Fruit fly (Drosophila melanogaster): ENCODE measurements around the gene CG8745.

Gene CG8745

dm6 chr3L:13882532-13882931 lies 15.8 kb upstream of the CG8745 start (continued):
- TF ChIP-seq CG2199 (GFP tag; IDR thresholded peaks at IDR 0.05) (peak; percentile 80; the same call in 1 of the 3 replicates), CG17829 (tag; optimal IDR thresholded peaks at IDR 0.05) (no peak), CG5180 (GFP tag; optimal IDR thresholded peaks at IDR 0.05) (peak; percentile 51), sim (GFP tag; IDR thresholded peaks at IDR 0.05) (0 out of 2 replicates have a peak, but pooled peaks have one; percentile 25), fu2 (GFP tag; optimal IDR thresholded peaks at IDR 0.05) (no peak), ap (GFP tag; IDR thresholded peaks at IDR 0.05) (no peak), dimm (GFP tag; IDR thresholded peaks at IDR 0.05) (no peak), CG6654 (GFP tag; optimal IDR thresholded peaks at IDR 0.05) (no peak), ATbp (GFP tag; optimal IDR thresholded peaks at IDR 0.05) (peak; percentile 46), GATAe (GFP tag; conservative IDR thresholded peaks at IDR 0.05) (no peak), CG10979 (tag; optimal IDR thresholded peaks at IDR 0.05) (no peak), nerfin-1 (tag; optimal IDR thresholded peaks at IDR 0.05) (no peak), CG6254 (GFP tag; optimal IDR thresholded peaks at IDR 0.05) (peak; percentile 12), CG8924 (tag; optimal IDR thresholded peaks at IDR 0.05) (peak; percentile 1), ci (GFP tag; IDR thresholded peaks at IDR 0.05) (peak; percentile 39; the same call in 1 of the 3 replicates), ERR (GFP tag; optimal IDR thresholded peaks at IDR 0.05) (no peak), klu (GFP tag; IDR thresholded peaks at IDR 0.05) (0 out of 2 replicates have a peak, but pooled peaks have one; percentile 22), Sry-β (GFP tag; optimal IDR thresholded peaks at IDR 0.05) (no peak), CG11723 (GFP tag; optimal IDR thresholded peaks at IDR 0.05) (no peak), Usf (GFP tag; optimal IDR thresholded peaks at IDR 0.05) (no peak), CoRest (tag; optimal IDR thresholded peaks at IDR 0.05) (no peak), CG2875 (GFP tag; optimal IDR thresholded peaks at IDR 0.05) (peak; percentile 14), CG34422 (GFP tag; IDR thresholded peaks at IDR 0.05) (no peak), mirr (GFP tag; optimal IDR thresholded peaks at IDR 0.05) (no peak), CG17359 (tag; optimal IDR thresholded peaks at IDR 0.05) (no peak), Elba2 (GFP tag; optimal IDR thresholded peaks at IDR 0.05) (no peak), BtbVII (GFP tag; optimal IDR thresholded peaks at IDR 0.05) (no peak), kni (GFP tag; optimal IDR thresholded peaks at IDR 0.05) (peak; percentile 66), CG10959 (GFP tag; IDR thresholded peaks at IDR 0.05) (no peak), dmrt99B (tag; optimal IDR thresholded peaks at IDR 0.05) (peak; percentile 5)

dm6 chr3L:13881555-13881954 lies 14.8 kb upstream of the CG8745 start:
- TF ChIP-seq CG3407 (GFP tag; optimal IDR thresholded peaks at IDR 0.05) = no peak
- no peak for TF ChIP-seq CG17385 (GFP tag; optimal IDR thresholded peaks at IDR 0.05)
- no peak for TF ChIP-seq lbe (GFP tag; optimal IDR thresholded peaks at IDR 0.05)
- no peak for TF ChIP-seq CG3163 (GFP tag; optimal IDR thresholded peaks at IDR 0.05)
- no peak for TF ChIP-seq Lhr (GFP tag; optimal IDR thresholded peaks at IDR 0.05)
- no peak for TF ChIP-seq CG10321 (GFP tag; IDR thresholded peaks at IDR 0.05)
- no peak for TF ChIP-seq CG7839 (tag; optimal IDR thresholded peaks at IDR 0.05)
- no peak for TF ChIP-seq chn (GFP tag; optimal IDR thresholded peaks at IDR 0.05)
- TF ChIP-seq ssp (GFP tag; IDR thresholded peaks at IDR 0.05) = no peak
- TF ChIP-seq CG6254 (GFP tag; optimal IDR thresholded peaks at IDR 0.05) = no peak
- TF ChIP-seq CG32532 (GFP tag; IDR thresholded peaks at IDR 0.05) = no peak
- no peak for TF ChIP-seq Ets97D (GFP tag; optimal IDR thresholded peaks at IDR 0.05)
- peak; percentile 77 for TF ChIP-seq CG12769 (tag; optimal IDR thresholded peaks at IDR 0.05)
- peak; percentile 95 for TF ChIP-seq CG8281 (tag; optimal IDR thresholded peaks at IDR 0.05)
- TF ChIP-seq Spps (tag; optimal IDR thresholded peaks at IDR 0.05) = no peak
- TF ChIP-seq mam (GFP tag; optimal IDR thresholded peaks at IDR 0.05) = no peak

Data from whole organism, embryonic.